Worm (Caenorhabditis elegans) whole organism, midembryonic: Measurements from ENCODE around the gene srw-44.

Source experiments
- T22C8.4 ChIP-seq: fragments of 200-800 bp; sonication (Bioruptor generic); IDR thresholded peaks from 2 replicates; pipeline ENCODE4 v1.3.6; 2022; ENCODE audit warnings: missing genetic modification characterization, missing compliant biosample characterization
- flt-1 ChIP-seq: fragments of 200-800 bp; sonication (Bioruptor generic); IDR thresholded peaks from 2 replicates; pipeline ENCODE4 v1.3.6; 2022; ENCODE audit warnings: missing genetic modification characterization, missing compliant biosample characterization
- klf-2 ChIP-seq: fragments of 200-800 bp; sonication (Bioruptor generic); conservative IDR thresholded peaks from 2 replicates; pipeline ENCODE4 v1.3.6; 2022; ENCODE audit warnings: missing genetic modification reagents, missing genetic modification characterization, missing compliant biosample characterization
- med-1 ChIP-seq: sonication (generic microtip); optimal IDR thresholded peaks from 2 replicates; lab custom pipeline; 2017; ENCODE audit warnings: missing genetic modification characterization, mild to moderate bottlenecking, missing compliant biosample characterization, antibody characterized with exemption, missing genetic modification reagents; ENCODE audit not compliant: insufficient read depth
- ref-1 ChIP-seq: fragments of 200-800 bp; sonication (Bioruptor generic); conservative IDR thresholded peaks from 2 replicates; pipeline ENCODE4 v1.3.6; 2022; ENCODE audit warnings: missing genetic modification reagents, missing genetic modification characterization, missing compliant biosample characterization
- tab-1 ChIP-seq: fragments of 200-800 bp; sonication (Bioruptor generic); IDR thresholded peaks from 2 replicates; pipeline ENCODE4 v1.3.6; 2022; ENCODE audit warnings: missing genetic modification characterization, missing compliant biosample characterization
- ztf-29 ChIP-seq: fragments of 200-800 bp; sonication (Bioruptor generic); IDR thresholded peaks from 2 replicates; pipeline ENCODE4 v1.3.6; 2022; ENCODE audit warnings: missing genetic modification reagents, missing genetic modification characterization, missing compliant biosample characterization

- TF ChIP-seq tab-1 (no peak), med-1 (GFP tag; lab: Kevin White, UChicago) (no peak), T22C8.4 (no peak), ref-1 (GFP tag; lab: Robert Waterston, UW) (no peak), ztf-29 (GFP tag; lab: Robert Waterston, UW) (no peak), flt-1 (no peak), klf-2 (GFP tag; lab: Robert Waterston, UW) (no peak)
Observed at ce11 chrV:16692988-16693387, 12.9 kb downstream of the srw-44 start.
